Fruit fly (Drosophila melanogaster) whole organism, embryonic: ENCODE measurements around the gene CG13613.

Source experiments
- Adf1 ChIP-seq: fragments of 200-800 bp; sonication (Bioruptor generic); IDR thresholded peaks from 2 replicates; pipeline ENCODE4 v1.3.6; 2022; ENCODE audit warnings: missing biosample characterization, missing genetic modification characterization
- CG10321 ChIP-seq: fragments of 200-800 bp; sonication (Bioruptor generic); IDR thresholded peaks from 2 replicates; pipeline ENCODE4 v1.3.6; 2022; ENCODE audit warnings: missing biosample characterization, missing genetic modification characterization
- CG10979 ChIP-seq: fragments of 200-800 bp; sonication (Bioruptor generic); optimal IDR thresholded peaks from 2 replicates; lab custom pipeline; 2018; ENCODE audit warnings: missing biosample characterization, mild to moderate bottlenecking, missing genetic modification characterization, moderate library complexity
- CG11093 ChIP-seq: fragments of 200-800 bp; sonication (Bioruptor generic); IDR thresholded peaks from 3 replicates; pipeline ENCODE4 v1.3.6; 2022; ENCODE audit warnings: missing biosample characterization, missing genetic modification characterization
- CG15011 ChIP-seq: fragments of 200-800 bp; sonication (Bioruptor generic); optimal IDR thresholded peaks from 3 replicates; lab custom pipeline; 2018; ENCODE audit warnings: missing biosample characterization, mild to moderate bottlenecking, missing genetic modification characterization
- CG15073 ChIP-seq: fragments of 200-800 bp; sonication (Bioruptor generic); optimal IDR thresholded peaks from 2 replicates; lab custom pipeline; 2016; ENCODE audit warnings: missing biosample characterization, missing genetic modification characterization
- CG16779 ChIP-seq: fragments of 200-800 bp; sonication (Bioruptor generic); IDR thresholded peaks from 2 replicates; pipeline ENCODE4 v1.3.6; 2022; ENCODE audit warnings: missing biosample characterization, missing genetic modification characterization
- CG17568 ChIP-seq: fragments of 200-800 bp; sonication (Bioruptor generic); optimal IDR thresholded peaks from 2 replicates; lab custom pipeline; 2018; ENCODE audit warnings: missing biosample characterization, mild to moderate bottlenecking, missing genetic modification characterization, moderate library complexity
- CG18619 ChIP-seq: fragments of 200-800 bp; sonication (Bioruptor generic); optimal IDR thresholded peaks from 3 replicates; lab custom pipeline; 2017; ENCODE audit warnings: missing biosample characterization, mild to moderate bottlenecking, missing genetic modification characterization
- CG2712 ChIP-seq: fragments of 200-800 bp; optimal IDR thresholded peaks from 3 replicates; lab custom pipeline; 2019; ENCODE audit warnings: missing biosample characterization, mild to moderate bottlenecking, missing genetic modification characterization, moderate library complexity
- CG2889 ChIP-seq: fragments of 200-800 bp; sonication (Bioruptor generic); IDR thresholded peaks from 3 replicates; pipeline ENCODE4 v1.3.6; 2022; ENCODE audit warnings: missing biosample characterization, missing genetic modification characterization
- CG30431 ChIP-seq: fragments of 200-800 bp; sonication (Bioruptor generic); optimal IDR thresholded peaks from 2 replicates; lab custom pipeline; 2017; ENCODE audit warnings: missing biosample characterization, missing genetic modification characterization
- CG3065 ChIP-seq: fragments of 200-800 bp; sonication (Bioruptor generic); optimal IDR thresholded peaks from 2 replicates; lab custom pipeline; 2016; ENCODE audit warnings: missing biosample characterization, missing genetic modification characterization
- CG31224 ChIP-seq: fragments of 200-800 bp; sonication (Bioruptor generic); IDR thresholded peaks from 2 replicates; pipeline ENCODE4 v1.3.6; 2022; ENCODE audit warnings: missing biosample characterization, missing genetic modification characterization
- CG31441 ChIP-seq: fragments of 200-800 bp; sonication (Bioruptor generic); IDR thresholded peaks from 2 replicates; pipeline ENCODE4 v1.3.6; 2022; ENCODE audit warnings: missing biosample characterization, missing genetic modification characterization
- CG3281 ChIP-seq: fragments of 200-800 bp; sonication (Bioruptor generic); optimal IDR thresholded peaks from 3 replicates; lab custom pipeline; 2017; ENCODE audit warnings: missing biosample characterization, mild to moderate bottlenecking, missing genetic modification characterization
- CG33557 ChIP-seq: fragments of 200-800 bp; sonication (Bioruptor generic); optimal IDR thresholded peaks from 2 replicates; lab custom pipeline; 2019; ENCODE audit warnings: missing biosample characterization, mild to moderate bottlenecking, missing genetic modification characterization, moderate library complexity
- CG3726 ChIP-seq: fragments of 200-800 bp; sonication (Bioruptor generic); IDR thresholded peaks from 3 replicates; pipeline ENCODE4, ENCODE4 v1.3.6; 2022; ENCODE audit warnings: missing biosample characterization, missing genetic modification characterization
- CG4617 ChIP-seq: fragments of 200-800 bp; sonication (Bioruptor generic); optimal IDR thresholded peaks from 3 replicates; lab custom pipeline; 2016; ENCODE audit warnings: missing biosample characterization, missing genetic modification characterization, borderline replicate concordance
- CG6254 ChIP-seq: fragments of 200-800 bp; sonication (Bioruptor generic); optimal IDR thresholded peaks from 3 replicates; lab custom pipeline; 2017; ENCODE audit warnings: mild to moderate bottlenecking, missing biosample characterization, missing genetic modification reagents, missing genetic modification characterization
- CG8290 ChIP-seq, 3 experiments: fragments of 200-800 bp; sonication (Bioruptor generic); optimal IDR thresholded peaks; 2 replicates each; lab custom pipeline; 2016 to 2019; ENCODE audit warnings: missing biosample characterization in 3 of 3, missing genetic modification characterization in 3 of 3, mild to moderate bottlenecking in 2 of 3, moderate library complexity in 1 of 3
- CG8388 ChIP-seq: fragments of 200-800 bp; sonication (Bioruptor generic); optimal IDR thresholded peaks from 2 replicates; lab custom pipeline; 2019; ENCODE audit warnings: missing biosample characterization, mild to moderate bottlenecking, missing genetic modification characterization, moderate library complexity
- Chrac-16 ChIP-seq: fragments of 200-800 bp; sonication (Bioruptor generic); optimal IDR thresholded peaks from 3 replicates; lab custom pipeline; 2016; ENCODE audit warnings: missing biosample characterization, missing genetic modification characterization
- Drgx ChIP-seq: fragments of 200-800 bp; sonication (Bioruptor generic); IDR thresholded peaks from 2 replicates; pipeline ENCODE4 v1.3.6; 2022; ENCODE audit warnings: missing biosample characterization, missing genetic modification characterization
- Ets65A ChIP-seq: fragments of 200-800 bp; sonication (Bioruptor generic); peaks from one replicate; lab custom pipeline; 2016; ENCODE audit warnings: missing biosample characterization, missing genetic modification characterization
- MBD-R2 ChIP-seq: fragments of 200-800 bp; sonication (Bioruptor generic); IDR thresholded peaks from 2 replicates; pipeline ENCODE4 v1.3.6; 2022; ENCODE audit warnings: missing biosample characterization, missing genetic modification characterization
- MTF-1 ChIP-seq: fragments of 200-800 bp; sonication (Bioruptor generic); optimal IDR thresholded peaks from 2 replicates; lab custom pipeline; 2018; ENCODE audit warnings: missing biosample characterization, mild to moderate bottlenecking, missing genetic modification characterization, borderline replicate concordance
- NC2α ChIP-seq: fragments of 200-800 bp; sonication (Bioruptor generic); optimal IDR thresholded peaks from 2 replicates; lab custom pipeline; 2016; ENCODE audit warnings: missing biosample characterization, missing genetic modification characterization
- Sin3A ChIP-seq: fragments of >200 bp; optimal IDR thresholded peaks from 2 replicates; lab custom pipeline; 2018
- Usf ChIP-seq: fragments of 200-800 bp; sonication (Bioruptor generic); optimal IDR thresholded peaks from 2 replicates; lab custom pipeline; 2017; ENCODE audit warnings: missing genotype, missing biosample characterization, missing genetic modification characterization
- bbx ChIP-seq: fragments of 200-800 bp; sonication (Bioruptor generic); IDR thresholded peaks from 2 replicates; pipeline ENCODE4 v1.3.6; 2022; ENCODE audit warnings: missing biosample characterization, missing genetic modification characterization; ENCODE audit not compliant: partially characterized antibody
- bowl ChIP-seq: fragments of 200-800 bp; sonication (Bioruptor generic); IDR thresholded peaks from 2 replicates; pipeline ENCODE4 v1.3.6; 2022; ENCODE audit warnings: missing biosample characterization, missing genetic modification characterization
- caup ChIP-seq: fragments of 200-800 bp; sonication (Bioruptor generic); optimal IDR thresholded peaks from 3 replicates; lab custom pipeline; 2017; ENCODE audit warnings: missing biosample characterization, mild to moderate bottlenecking, missing genetic modification characterization, moderate library complexity; ENCODE audit not compliant: severe bottlenecking
- crol ChIP-seq: fragments of 200-800 bp; sonication (Bioruptor generic); IDR thresholded peaks from 2 replicates; pipeline ENCODE4 v1.3.6; 2022; ENCODE audit warnings: missing biosample characterization, missing genetic modification characterization
- danr ChIP-seq: fragments of 200-800 bp; sonication (Bioruptor generic); IDR thresholded peaks from 2 replicates; pipeline ENCODE4 v1.3.6; 2022; ENCODE audit warnings: missing biosample characterization, missing genetic modification characterization
- dmrt99B ChIP-seq: fragments of 200-800 bp; sonication (Bioruptor generic); optimal IDR thresholded peaks from 2 replicates; lab custom pipeline; 2018; ENCODE audit warnings: missing biosample characterization, mild to moderate bottlenecking, missing genetic modification characterization, moderate library complexity
- grn ChIP-seq: fragments of 200-800 bp; sonication (Bioruptor generic); optimal IDR thresholded peaks from 3 replicates; lab custom pipeline; 2017; ENCODE audit warnings: missing biosample characterization, missing genetic modification characterization
- klu ChIP-seq: fragments of 200-800 bp; sonication (Bioruptor generic); IDR thresholded peaks from 2 replicates; pipeline ENCODE4 v1.3.6; 2022; ENCODE audit warnings: missing biosample characterization, missing genetic modification characterization
- lbe ChIP-seq: fragments of 200-800 bp; sonication (Bioruptor generic); optimal IDR thresholded peaks from 2 replicates; lab custom pipeline; 2016; ENCODE audit warnings: missing biosample characterization, mild to moderate bottlenecking, missing genetic modification characterization
- maf-S ChIP-seq: fragments of 200-800 bp; sonication (Bioruptor generic); optimal IDR thresholded peaks from 2 replicates; lab custom pipeline; 2016; ENCODE audit warnings: missing biosample characterization, missing genetic modification characterization
- onecut ChIP-seq: fragments of 200-800 bp; sonication (Bioruptor generic); IDR thresholded peaks from 2 replicates; pipeline ENCODE4 v1.3.6; 2022; ENCODE audit warnings: missing biosample characterization, missing genetic modification characterization
- pfk ChIP-seq: fragments of 200-800 bp; sonication (Bioruptor generic); optimal IDR thresholded peaks from 2 replicates; lab custom pipeline; 2018; ENCODE audit warnings: missing biosample characterization, mild to moderate bottlenecking, missing genetic modification characterization, moderate library complexity
- ttk ChIP-seq: fragments of 200-800 bp; sonication (Bioruptor generic); IDR thresholded peaks from 2 replicates; pipeline ENCODE4 v2.1.2; 2022; ENCODE audit warnings: missing biosample characterization, missing genetic modification characterization
- zf30C ChIP-seq: fragments of 200-800 bp; sonication (Bioruptor generic); optimal IDR thresholded peaks from 3 replicates; lab custom pipeline; 2018; ENCODE audit warnings: missing biosample characterization, mild to moderate bottlenecking, missing genetic modification characterization

Gene CG13613

dm6 chr3R:24369268-24369667 is 3.9 kb downstream of the CG13613 start, which contains the start of gene CG13614:
TSS of gene CG13614 (plus strand) at chr3R:24369568.
- no peak for TF ChIP-seq Usf (GFP tag; lab: Kevin White, UChicago)
- no peak for TF ChIP-seq MTF-1 (GFP tag; lab: Kevin White, UChicago)
- no peak for TF ChIP-seq caup (GFP tag; lab: Kevin White, UChicago)
- no peak for TF ChIP-seq Chrac-16 (GFP tag; lab: Kevin White, UChicago)
- TF ChIP-seq CG3065 (GFP tag; lab: Kevin White, UChicago) = no peak
- TF ChIP-seq CG8290 (GFP tag; optimal IDR thresholded peaks at IDR 0.05; lab: Kevin White, UChicago) = no peak
- no peak for TF ChIP-seq CG8290 (tag; optimal IDR thresholded peaks at IDR 0.05; lab: Kevin White, UChicago)
- no peak for TF ChIP-seq CG4617
- TF ChIP-seq crol (GFP tag; lab: Robert Waterston, UW) = no peak
- TF ChIP-seq CG31224 (GFP tag; lab: Robert Waterston, UW) = no peak

- TF ChIP-seq dmrt99B (no peak), CG16779 (GFP tag; lab: Robert Waterston, UW) (no peak), CG3726 (GFP tag; lab: Robert Waterston, UW) (no peak), danr (GFP tag; lab: Robert Waterston, UW) (no peak), CG10321 (GFP tag; lab: Robert Waterston, UW) (no peak), klu (no peak), CG15011 (no peak), bbx (GFP tag; lab: Robert Waterston, UW) (no peak), CG33557 (GFP tag; lab: Kevin White, UChicago) (no peak), Sin3A (lab: Kevin White, UChicago) (no peak), CG18619 (GFP tag; lab: Kevin White, UChicago) (no peak), Adf1 (GFP tag; lab: Robert Waterston, UW) (no peak), Drgx (no peak), CG10979 (tag; lab: Kevin White, UChicago) (no peak), MBD-R2 (GFP tag; lab: Robert Waterston, UW) (no peak), zf30C (GFP tag; lab: Kevin White, UChicago) (no peak), CG2712 (tag; lab: Kevin White, UChicago) (no peak), lbe (no peak), CG11093 (GFP tag; lab: Robert Waterston, UW) (no peak), NC2α (GFP tag; lab: Kevin White, UChicago) (no peak)
- TF ChIP-seq, all 482 proteins: peak for 0
These were observed 7.3 kb downstream of the CG13613 start, which contains the start of gene CG17782 for dm6 chr3R:24372662-24373061. TSS of gene CG17782 (minus strand) at chr3R:24372762.

- TF ChIP-seq onecut = no peak
- TF ChIP-seq grn = no peak
These were observed 10.2 kb downstream of the CG13613 start, which contains the start of gene CG17781 for dm6 chr3R:24375561-24375960. TSS of gene CG17781 (minus strand) at chr3R:24375661.

dm6 chr3R:24376565-24376964 is 11.2 kb downstream of the CG13613 start, which contains the start of gene CG33342:
TSS of gene CG33342 (plus strand) at chr3R:24376865.
- TF ChIP-seq Ets65A (GFP tag; lab: Kevin White, UChicago) = peak; percentile 10
- no peak for TF ChIP-seq maf-S (GFP tag; lab: Kevin White, UChicago)
- TF ChIP-seq, all 482 proteins: peak for 1

- TF ChIP-seq CG6254 (GFP tag; lab: Kevin White, UChicago) (no peak), CG11093 (GFP tag; lab: Robert Waterston, UW) (no peak), CG3281 (GFP tag; lab: Kevin White, UChicago) (no peak), ttk (no peak), bowl (GFP tag; lab: Robert Waterston, UW) (no peak), CG17568 (no peak), CG15073 (GFP tag; lab: Kevin White, UChicago) (no peak), CG8388 (GFP tag; lab: Kevin White, UChicago) (no peak), CG8290 (GFP tag; optimal IDR thresholded peaks at IDR 0.05; lab: Kevin White, UChicago) (no peak), CG8290 (tag; optimal IDR thresholded peaks at IDR 0.05; lab: Kevin White, UChicago) (no peak), CG30431 (GFP tag; lab: Kevin White, UChicago) (no peak), CG2889 (no peak), CG31441 (no peak), pfk (GFP tag; lab: Kevin White, UChicago) (no peak)
These were observed 19.6 kb downstream of the CG13613 start, which contains the start of gene CG17780 for dm6 chr3R:24384952-24385351. TSS of gene CG17780 (minus strand) at chr3R:24385052.
